Fruit fly (Drosophila melanogaster) whole organism, embryonic: ENCODE measurements around the gene CkIIalpha-i3.

Source experiments
- B-H2 ChIP-seq: fragments of 200-800 bp; sonication (Bioruptor generic); optimal IDR thresholded peaks from 2 replicates; lab custom pipeline; 2018; ENCODE audit warnings: missing biosample characterization, mild to moderate bottlenecking, missing genetic modification characterization
- BEAF-32 ChIP-seq: fragments of 200-800 bp; sonication (Bioruptor generic); optimal IDR thresholded peaks from 3 replicates; lab custom pipeline; 2017; ENCODE audit warnings: missing biosample characterization, missing genetic modification characterization, mild to moderate bottlenecking, moderate library complexity, missing genetic modification reagents
- CG10462 ChIP-seq: fragments of 200-800 bp; sonication (Bioruptor generic); optimal IDR thresholded peaks from 2 replicates; lab custom pipeline; 2016; ENCODE audit warnings: missing biosample characterization, missing genetic modification characterization
- CG11723 ChIP-seq: fragments of 200-800 bp; sonication (Bioruptor generic); optimal IDR thresholded peaks from 2 replicates; lab custom pipeline; 2017; ENCODE audit warnings: missing biosample characterization, mild to moderate bottlenecking, missing genetic modification characterization
- CG12391 ChIP-seq: fragments of 200-800 bp; sonication (Bioruptor generic); optimal IDR thresholded peaks from 3 replicates; lab custom pipeline; 2018; ENCODE audit warnings: missing biosample characterization, mild to moderate bottlenecking, missing genetic modification characterization, moderate library complexity
- CG12659 ChIP-seq: fragments of 200-800 bp; sonication (Bioruptor generic); optimal IDR thresholded peaks from 3 replicates; lab custom pipeline; 2017; ENCODE audit warnings: mild to moderate bottlenecking, missing biosample characterization, missing genetic modification reagents, missing genetic modification characterization
- CG15269 ChIP-seq: fragments of 200-800 bp; sonication (Bioruptor generic); optimal IDR thresholded peaks from 2 replicates; lab custom pipeline; 2018; ENCODE audit warnings: missing biosample characterization, mild to moderate bottlenecking, missing genetic modification characterization, moderate library complexity
- CG15479 ChIP-seq: fragments of 200-800 bp; sonication (Bioruptor generic); optimal IDR thresholded peaks from 3 replicates; lab custom pipeline; 2019; ENCODE audit warnings: missing biosample characterization, mild to moderate bottlenecking, missing genetic modification characterization, moderate library complexity
- CG1602 ChIP-seq: fragments of 200-800 bp; sonication (Bioruptor generic); optimal IDR thresholded peaks from 3 replicates; lab custom pipeline; 2016; ENCODE audit warnings: missing biosample characterization, missing genetic modification characterization
- CG1603 ChIP-seq: fragments of 200-800 bp; sonication (Bioruptor generic); optimal IDR thresholded peaks from 2 replicates; lab custom pipeline; 2019; ENCODE audit warnings: missing biosample characterization, mild to moderate bottlenecking, missing genetic modification characterization, moderate library complexity
- CG16813 ChIP-seq: fragments of 200-800 bp; sonication (Bioruptor generic); IDR thresholded peaks from 3 replicates; pipeline ENCODE4 v1.3.6; 2022; ENCODE audit warnings: missing biosample characterization, missing genetic modification characterization; ENCODE audit not compliant: partially characterized antibody
- CG18599 ChIP-seq: fragments of 200-800 bp; sonication (Bioruptor generic); optimal IDR thresholded peaks from 3 replicates; lab custom pipeline; 2017; ENCODE audit warnings: missing biosample characterization, missing genetic modification characterization, mild to moderate bottlenecking, moderate library complexity, missing genetic modification reagents
- CG2678 ChIP-seq: fragments of 200-800 bp; sonication (Bioruptor generic); optimal IDR thresholded peaks from 3 replicates; lab custom pipeline; 2019; ENCODE audit warnings: missing biosample characterization, mild to moderate bottlenecking, missing genetic modification characterization, moderate library complexity
- CG33557 ChIP-seq: fragments of 200-800 bp; sonication (Bioruptor generic); optimal IDR thresholded peaks from 2 replicates; lab custom pipeline; 2019; ENCODE audit warnings: missing biosample characterization, mild to moderate bottlenecking, missing genetic modification characterization, moderate library complexity
- CG4282 ChIP-seq: fragments of 200-800 bp; sonication (Bioruptor generic); optimal IDR thresholded peaks from 2 replicates; lab custom pipeline; 2016; ENCODE audit warnings: missing biosample characterization, missing genetic modification characterization
- CG4707 ChIP-seq: fragments of 200-800 bp; sonication (Bioruptor generic); optimal IDR thresholded peaks from 2 replicates; lab custom pipeline; 2018; ENCODE audit warnings: missing biosample characterization, mild to moderate bottlenecking, missing genetic modification characterization, moderate library complexity
- CG8089 ChIP-seq: fragments of 200-800 bp; sonication (Bioruptor generic); optimal IDR thresholded peaks from 3 replicates; lab custom pipeline; 2016; ENCODE audit warnings: missing biosample characterization, missing genetic modification characterization
- D19A ChIP-seq: fragments of 200-800 bp; optimal IDR thresholded peaks from 3 replicates; lab custom pipeline; 2019; ENCODE audit warnings: missing biosample characterization, mild to moderate bottlenecking, missing genetic modification characterization, moderate library complexity
- Gsc ChIP-seq: fragments of 200-800 bp; sonication (Bioruptor generic); IDR thresholded peaks from 2 replicates; pipeline ENCODE4 v1.3.6; 2022; ENCODE audit warnings: missing biosample characterization, missing genetic modification characterization
- Gug ChIP-seq: fragments of 200-800 bp; sonication (Bioruptor generic); IDR thresholded peaks from 4 replicates; pipeline ENCODE4 v1.3.6; 2022; ENCODE audit warnings: missing biosample characterization, missing genetic modification characterization
- HHEX ChIP-seq: fragments of 200-800 bp; sonication (Bioruptor generic); optimal IDR thresholded peaks from 3 replicates; lab custom pipeline; 2017; ENCODE audit warnings: missing biosample characterization, mild to moderate bottlenecking, missing genetic modification characterization, missing genetic modification reagents
- Hr39 ChIP-seq: fragments of >200 bp; optimal IDR thresholded peaks from 2 replicates; lab custom pipeline; 2017
- Med ChIP-seq: fragments of 200-800 bp; sonication (Bioruptor generic); peaks from one replicate; lab custom pipeline; 2016; ENCODE audit warnings: missing biosample characterization, missing genetic modification characterization, mild to moderate bottlenecking, inconsistent platforms, moderate library complexity
- Nf-YB ChIP-seq: fragments of 200-800 bp; sonication (Bioruptor generic); optimal IDR thresholded peaks from 3 replicates; lab custom pipeline; 2019; ENCODE audit warnings: missing biosample characterization, mild to moderate bottlenecking, missing genetic modification characterization, moderate library complexity
- Pdp1 ChIP-seq, 2 experiments: fragments of 200-800 bp; sonication (Bioruptor generic); optimal IDR thresholded peaks; 3 replicates each; lab custom pipeline; 2016; ENCODE audit warnings: missing biosample characterization in 2 of 2, missing genetic modification characterization in 2 of 2, mild to moderate bottlenecking in 1 of 2, moderate library complexity in 1 of 2
- Side ChIP-seq: fragments of 200-800 bp; sonication (Bioruptor generic); optimal IDR thresholded peaks from 2 replicates; lab custom pipeline; 2016; ENCODE audit warnings: missing biosample characterization, missing genetic modification characterization
- Sox100B ChIP-seq: fragments of 200-800 bp; sonication (Bioruptor generic); optimal IDR thresholded peaks from 3 replicates; lab custom pipeline; 2018; ENCODE audit warnings: missing biosample characterization, mild to moderate bottlenecking, missing genetic modification characterization
- Ssrp ChIP-seq: fragments of 200-800 bp; sonication (Bioruptor generic); optimal IDR thresholded peaks from 2 replicates; lab custom pipeline; 2018; ENCODE audit warnings: missing biosample characterization, mild to moderate bottlenecking, missing genetic modification characterization, moderate library complexity
- YL-1 ChIP-seq: fragments of 200-800 bp; sonication (Bioruptor generic); optimal IDR thresholded peaks from 3 replicates; lab custom pipeline; 2017; ENCODE audit warnings: missing biosample characterization, mild to moderate bottlenecking, missing genetic modification characterization
- al ChIP-seq: fragments of 200-800 bp; sonication (Bioruptor generic); IDR thresholded peaks from 2 replicates; pipeline ENCODE4 v1.3.6; 2022; ENCODE audit warnings: missing biosample characterization, missing genetic modification characterization
- cas ChIP-seq: fragments of 200-800 bp; sonication (Bioruptor generic); IDR thresholded peaks from 2 replicates; pipeline ENCODE4 v1.3.6; 2022; ENCODE audit warnings: missing biosample characterization, missing genetic modification characterization
- crc ChIP-seq: fragments of 200-800 bp; sonication (Bioruptor generic); optimal IDR thresholded peaks from 2 replicates; lab custom pipeline; 2016; ENCODE audit warnings: missing biosample characterization, missing genetic modification characterization
- crol ChIP-seq: fragments of 200-800 bp; sonication (Bioruptor generic); IDR thresholded peaks from 2 replicates; pipeline ENCODE4 v1.3.6; 2022; ENCODE audit warnings: missing biosample characterization, missing genetic modification characterization
- cwo ChIP-seq: fragments of 200-800 bp; sonication (Bioruptor generic); optimal IDR thresholded peaks from 3 replicates; lab custom pipeline; 2017; ENCODE audit warnings: missing biosample characterization, missing genetic modification characterization, mild to moderate bottlenecking, moderate library complexity, missing genetic modification reagents
- dimm ChIP-seq: fragments of 200-800 bp; sonication (Bioruptor generic); IDR thresholded peaks from 2 replicates; pipeline ENCODE4 v1.3.6; 2022; ENCODE audit warnings: missing biosample characterization, missing genetic modification characterization
- esg ChIP-seq: fragments of 200-800 bp; sonication (Bioruptor generic); conservative IDR thresholded peaks from 2 replicates; pipeline ENCODE4 v1.3.6; 2022; ENCODE audit warnings: missing biosample characterization, missing genetic modification characterization
- ewg ChIP-seq: fragments of 200-800 bp; sonication (Bioruptor generic); optimal IDR thresholded peaks from 3 replicates; lab custom pipeline; 2017; ENCODE audit warnings: mild to moderate bottlenecking, missing biosample characterization, missing genetic modification reagents, missing genetic modification characterization
- fd102C ChIP-seq: fragments of 200-800 bp; sonication (Bioruptor generic); optimal IDR thresholded peaks from 2 replicates; lab custom pipeline; 2018; ENCODE audit warnings: missing biosample characterization, mild to moderate bottlenecking, missing genetic modification characterization, moderate library complexity
- fru ChIP-seq: fragments of >200 bp; optimal IDR thresholded peaks from 2 replicates; lab custom pipeline; 2017
- ftz-f1 ChIP-seq: fragments of 200-800 bp; sonication (Bioruptor generic); optimal IDR thresholded peaks from 2 replicates; lab custom pipeline; 2016; ENCODE audit warnings: missing biosample characterization, missing genetic modification characterization
- h ChIP-seq: fragments of >200 bp; optimal IDR thresholded peaks from 2 replicates; lab custom pipeline; 2017
- jumu ChIP-seq: fragments of 200-800 bp; sonication (Bioruptor generic); optimal IDR thresholded peaks from 3 replicates; lab custom pipeline; 2016; ENCODE audit warnings: missing biosample characterization, missing genetic modification characterization
- knrl ChIP-seq: fragments of 200-800 bp; sonication (Bioruptor generic); IDR thresholded peaks from 3 replicates; pipeline ENCODE4 v1.3.6; 2022; ENCODE audit warnings: missing biosample characterization, missing genetic modification characterization; ENCODE audit not compliant: partially characterized antibody
- lbe ChIP-seq: fragments of 200-800 bp; sonication (Bioruptor generic); optimal IDR thresholded peaks from 2 replicates; lab custom pipeline; 2016; ENCODE audit warnings: missing biosample characterization, mild to moderate bottlenecking, missing genetic modification characterization
- mirr ChIP-seq: fragments of 200-800 bp; sonication (Bioruptor generic); optimal IDR thresholded peaks from 3 replicates; lab custom pipeline; 2018; ENCODE audit warnings: missing biosample characterization, mild to moderate bottlenecking, missing genetic modification characterization
- sima ChIP-seq: fragments of 200-800 bp; sonication (Bioruptor generic); optimal IDR thresholded peaks from 2 replicates; lab custom pipeline; 2016; ENCODE audit warnings: missing biosample characterization, missing genetic modification characterization
- sob ChIP-seq: fragments of 200-800 bp; sonication (Bioruptor generic); IDR thresholded peaks from 2 replicates; pipeline ENCODE4 v1.3.6; 2022; ENCODE audit warnings: missing biosample characterization, missing genetic modification characterization
- usp ChIP-seq: fragments of >200 bp; optimal IDR thresholded peaks from 2 replicates; lab custom pipeline; 2017; ENCODE audit warnings: missing biosample characterization, missing genetic modification characterization
- vnd ChIP-seq: fragments of 200-800 bp; sonication (Bioruptor generic); IDR thresholded peaks from 3 replicates; pipeline ENCODE4 v1.3.6; 2022; ENCODE audit warnings: missing biosample characterization, missing genetic modification characterization; ENCODE audit not compliant: partially characterized antibody
- wek ChIP-seq: fragments of 200-800 bp; sonication (Bioruptor generic); optimal IDR thresholded peaks from 3 replicates; lab custom pipeline; 2018; ENCODE audit warnings: missing biosample characterization, mild to moderate bottlenecking, missing genetic modification characterization, moderate library complexity

CkIIalpha-i3 gene

DNA sequence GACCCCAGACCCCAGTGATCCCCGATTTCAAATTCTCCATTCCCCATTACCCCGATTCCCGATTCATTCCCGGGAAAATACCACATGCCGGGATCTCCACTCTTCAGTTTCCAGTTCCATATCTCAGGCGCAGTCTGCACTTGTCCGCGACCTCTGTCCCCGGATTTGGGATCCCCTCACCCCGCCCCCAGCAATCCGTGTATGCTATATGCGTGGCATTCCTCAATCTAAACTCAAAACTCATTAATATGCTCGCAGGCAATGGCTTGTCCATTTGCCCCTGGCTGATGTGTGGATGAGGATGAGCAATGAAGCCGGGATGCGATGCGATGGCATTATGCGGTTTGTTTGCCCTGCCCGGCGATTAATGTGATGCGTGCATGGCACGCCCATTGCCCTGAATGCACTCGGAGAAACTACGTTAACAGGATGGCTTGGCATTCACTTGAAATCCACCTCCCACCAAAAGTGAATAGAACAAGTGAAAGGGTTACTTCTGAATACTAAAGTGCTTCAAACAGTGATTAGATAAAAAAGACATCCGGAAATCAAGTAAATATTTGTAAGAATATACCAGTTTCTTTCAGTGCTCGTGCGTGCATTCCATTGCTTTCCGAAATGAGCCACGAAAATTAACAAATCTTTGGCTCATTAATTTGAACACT, 15.3 kb upstream of the CkIIalpha-i3 start (continued):
- TF ChIP-seq BEAF-32 (GFP tag; lab: Kevin White, UChicago) (no peak), jumu (GFP tag; lab: Kevin White, UChicago) (peak; percentile 87), usp (GFP tag; lab: Kevin White, UChicago) (no peak), fru (lab: Kevin White, UChicago) (no peak), HHEX (peak; percentile 32), esg (peak; percentile 60), CG12659 (GFP tag; lab: Kevin White, UChicago) (no peak), Med (peak; percentile 90), Pdp1 (GFP tag; optimal IDR thresholded peaks at IDR 0.05; lab: Kevin White, UChicago) (peak; percentile 78 to 82), knrl (no peak), CG33557 (GFP tag; lab: Kevin White, UChicago) (peak; percentile 84), Hr39 (lab: Kevin White, UChicago) (no peak), cwo (GFP tag; lab: Kevin White, UChicago) (no peak), crol (GFP tag; lab: Robert Waterston, UW) (peak; percentile 90), vnd (GFP tag; lab: Robert Waterston, UW) (no peak), h (lab: Kevin White, UChicago) (no peak), sob (GFP tag; lab: Robert Waterston, UW) (peak; percentile 10; the same call in 1 of the 2 replicates), fd102C (peak; percentile 87), CG2678 (tag; lab: Kevin White, UChicago) (peak; percentile 48), dimm (GFP tag; lab: Robert Waterston, UW) (0 out of 2 replicates have a peak, but pooled peaks have one; percentile 29), CG10462 (GFP tag; lab: Kevin White, UChicago) (peak; percentile 75), ftz-f1 (no peak), Nf-YB (GFP tag; lab: Kevin White, UChicago) (peak; percentile 65), crc (GFP tag; lab: Kevin White, UChicago) (peak; percentile 50), YL-1 (GFP tag; lab: Kevin White, UChicago) (no peak), ewg (peak; percentile 55), mirr (GFP tag; lab: Kevin White, UChicago) (no peak), CG4282 (GFP tag; lab: Kevin White, UChicago) (peak; percentile 48), CG18599 (GFP tag; lab: Kevin White, UChicago) (no peak), cas (GFP tag; lab: Robert Waterston, UW) (no peak), lbe (GFP tag; lab: Kevin White, UChicago) (peak; percentile 72), Ssrp (peak; percentile 76), CG11723 (GFP tag; lab: Kevin White, UChicago) (peak; percentile 26), Gsc (GFP tag; lab: Robert Waterston, UW) (peak; percentile 80), CG8089 (GFP tag; lab: Kevin White, UChicago) (peak; percentile 87), CG4707 (GFP tag; lab: Kevin White, UChicago) (peak; percentile 50), al (GFP tag; lab: Robert Waterston, UW) (no peak), CG1603 (peak; percentile 95), CG1602 (GFP tag; lab: Kevin White, UChicago) (peak; percentile 86), CG15269 (tag; lab: Kevin White, UChicago) (no peak), CG12391 (peak; percentile 90), Sox100B (peak; percentile 33), CG16813 (GFP tag; lab: Robert Waterston, UW) (no peak), CG15479 (no peak), B-H2 (GFP tag; lab: Kevin White, UChicago) (no peak), wek (GFP tag; lab: Kevin White, UChicago) (no peak), Side (GFP tag; lab: Kevin White, UChicago) (peak; percentile 69), D19A (tag; lab: Kevin White, UChicago) (peak; percentile 83), sima (peak; percentile 26), Gug (peak; percentile 71; the same call in 2 of the 4 replicates)
